Fruit fly (Drosophila melanogaster): ENCODE measurements around the gene CG5466.

The CG5466 gene

DNA sequence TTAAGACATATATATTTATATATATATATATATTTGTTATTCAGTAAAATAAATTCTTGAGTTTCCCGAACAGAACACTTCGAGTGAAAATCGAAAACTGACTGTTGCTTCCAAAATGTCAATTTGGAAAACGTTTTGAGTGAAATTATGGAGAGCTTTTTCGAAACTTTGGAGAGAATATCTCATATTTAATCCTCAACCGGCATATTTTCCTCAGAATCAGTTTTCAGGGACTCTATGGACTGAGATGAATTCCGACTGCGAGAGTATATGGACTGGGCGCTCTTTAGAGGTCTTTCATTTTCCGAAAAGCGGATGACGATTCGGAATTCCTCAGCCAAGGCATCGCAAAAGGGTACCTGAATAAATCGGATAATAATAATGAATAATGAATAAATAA is 30.9 kb downstream of the CG5466 start, which contains the start of gene GluRIIE:
Gene GluRIIE, minus strand, starts transcription at position 101 of the 400 bp plus-strand sequence.
- TF ChIP-seq Jarid2 (GFP tag; optimal IDR thresholded peaks at IDR 0.05) (no peak), z (GFP tag; IDR thresholded peaks at IDR 0.05) (peak; percentile 84), CG15269 (tag; optimal IDR thresholded peaks at IDR 0.05) (no peak), CG43689 (GFP tag; IDR thresholded peaks at IDR 0.05) (no peak), CkIIα-i1 (GFP tag; IDR thresholded peaks at IDR 0.05) (no peak), gsb-n (tag; optimal IDR thresholded peaks at IDR 0.05) (no peak)

DNA sequence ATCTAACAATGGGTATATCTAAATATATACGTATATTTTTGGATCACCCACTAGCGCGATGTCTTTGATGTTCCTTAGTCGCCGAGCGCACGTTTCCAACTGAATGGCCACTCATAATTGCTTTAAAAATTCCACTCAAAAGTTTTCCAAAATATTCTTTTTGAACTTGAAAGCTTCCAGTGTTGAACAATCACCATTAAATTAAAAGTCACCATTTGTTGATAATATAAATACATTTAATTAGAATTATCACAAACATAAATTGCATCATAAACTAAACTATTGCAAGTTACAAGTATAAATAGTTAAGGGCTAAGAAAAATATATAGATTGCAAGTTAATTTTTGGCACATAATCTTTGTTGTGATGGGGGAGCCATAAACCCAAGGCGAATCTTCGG is 34.7 kb downstream of the CG5466 start, which contains the start of gene GluRIID:
Gene GluRIID, minus strand, starts transcription at position 101 of the 400 bp plus-strand sequence.
- no peak for TF ChIP-seq CG43689 (GFP tag; IDR thresholded peaks at IDR 0.05)
- TF ChIP-seq z (GFP tag; IDR thresholded peaks at IDR 0.05), result peak; percentile 87

DNA sequence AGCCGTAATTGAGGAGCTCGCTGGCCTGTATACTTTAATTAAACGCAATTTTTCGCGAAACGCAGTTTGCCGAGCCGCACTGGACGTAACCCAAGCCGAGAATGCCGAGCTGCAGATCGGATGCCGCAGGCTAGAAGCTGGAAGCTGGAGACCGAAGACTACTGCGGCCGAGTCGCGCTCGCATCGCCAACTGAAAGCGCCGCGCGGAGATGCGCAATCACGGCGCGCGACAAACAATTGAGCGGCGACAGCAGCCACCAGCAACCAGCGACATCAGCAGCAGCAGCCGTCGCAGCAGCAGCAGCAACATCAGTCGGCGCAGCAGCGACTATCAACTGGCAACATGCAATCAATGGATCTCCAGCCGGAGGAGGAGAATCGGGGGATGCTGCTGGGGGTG is 39.0 kb downstream of the CG5466 start:
- peak; percentile 9 for TF ChIP-seq Ets65A (GFP tag)
- no peak for TF ChIP-seq bigmax (GFP tag; optimal IDR thresholded peaks at IDR 0.05)
- peak; percentile 39 for TF ChIP-seq CG11504 (tag; optimal IDR thresholded peaks at IDR 0.05)
- no peak for TF ChIP-seq br (optimal IDR thresholded peaks at IDR 0.05)
- TF ChIP-seq dmrt99B (tag; optimal IDR thresholded peaks at IDR 0.05), result no peak
- peak; percentile 38 for TF ChIP-seq Drgx (GFP tag; IDR thresholded peaks at IDR 0.05)
- no peak for TF ChIP-seq Six4 (GFP tag; optimal IDR thresholded peaks at IDR 0.05)
- no peak for TF ChIP-seq cas (GFP tag; IDR thresholded peaks at IDR 0.05)
- no peak for TF ChIP-seq CG3281 (GFP tag; optimal IDR thresholded peaks at IDR 0.05)
- no peak for TF ChIP-seq CG12769 (tag; optimal IDR thresholded peaks at IDR 0.05)
- no peak for TF ChIP-seq ERR (GFP tag; optimal IDR thresholded peaks at IDR 0.05)

DNA sequence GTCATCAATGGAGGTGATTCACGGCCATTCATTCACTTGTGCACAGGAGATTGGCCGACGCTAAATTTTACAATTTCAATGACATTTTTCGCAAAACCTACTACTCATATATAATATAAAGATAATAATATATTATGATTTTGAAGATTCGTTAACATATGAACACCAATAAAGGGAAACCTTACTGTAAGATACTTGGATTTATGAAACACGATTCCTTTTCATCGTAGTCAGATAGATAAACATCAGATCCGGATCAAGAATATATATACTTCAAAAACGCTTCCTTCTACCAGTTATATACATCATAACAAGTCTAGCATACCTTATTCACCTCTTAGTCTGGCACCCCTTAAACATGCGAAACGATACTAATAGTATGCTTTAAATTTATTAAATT is 42.1 kb downstream of the CG5466 start, which contains the start of gene Nep4:
Gene Nep4, minus strand, starts transcription at position 101 of the 400 bp plus-strand sequence.
- no peak for TF ChIP-seq CG10366 (GFP tag; IDR thresholded peaks at IDR 0.05)
- no peak for TF ChIP-seq gcm2 (GFP tag; optimal IDR thresholded peaks at IDR 0.05)
- no peak for TF ChIP-seq CG6654 (GFP tag; optimal IDR thresholded peaks at IDR 0.05)
- TF ChIP-seq CG14965 (GFP tag; optimal IDR thresholded peaks at IDR 0.05; ENCODE audit: borderline replicate concordance), result no peak
- TF ChIP-seq CG13894 (tag; optimal IDR thresholded peaks at IDR 0.05), result no peak
- no peak for TF ChIP-seq CG1602 (GFP tag; optimal IDR thresholded peaks at IDR 0.05)
- no peak for TF ChIP-seq chif (GFP tag; optimal IDR thresholded peaks at IDR 0.05)
- no peak for TF ChIP-seq gcm (GFP tag; optimal IDR thresholded peaks at IDR 0.05)
- TF ChIP-seq corto (GFP tag; optimal IDR thresholded peaks at IDR 0.05), result no peak
- no peak for TF ChIP-seq CG16779 (GFP tag; IDR thresholded peaks at IDR 0.05)

DNA sequence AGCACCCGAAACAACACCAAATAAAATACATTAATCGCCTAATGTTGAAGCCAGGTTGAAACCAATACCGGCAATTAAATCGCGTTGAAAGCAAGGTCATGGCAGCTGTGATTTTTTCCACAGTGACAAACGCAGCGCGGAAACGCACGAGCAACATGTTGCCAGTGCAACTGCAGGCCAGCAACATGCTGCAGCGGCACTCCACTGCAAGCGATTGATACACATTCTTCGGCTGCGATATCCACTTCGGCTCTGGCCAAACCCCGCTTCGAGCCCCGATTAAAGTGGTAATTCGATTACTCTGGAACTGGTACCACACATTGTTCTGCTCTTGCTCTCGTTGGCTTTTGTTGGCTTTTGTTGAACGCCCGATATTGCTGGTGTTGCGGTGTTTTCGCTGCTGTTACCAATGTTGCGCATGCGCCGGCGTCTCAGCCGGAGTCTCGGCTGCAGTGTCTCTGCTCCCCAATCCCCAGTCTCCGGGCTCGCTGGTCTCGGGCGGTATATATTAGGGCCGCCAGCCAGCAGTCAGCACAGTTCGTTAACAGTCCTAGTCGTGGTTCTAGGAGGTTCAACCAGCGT is 51.4 kb downstream of the CG5466 start, which contains the start of gene Cpr92F:
Gene Cpr92F, plus strand, starts transcription at position 532 of the 582 bp plus-strand sequence.
- TF ChIP-seq CG34422 (GFP tag; IDR thresholded peaks at IDR 0.05) (no peak), BtbVII (GFP tag; optimal IDR thresholded peaks at IDR 0.05) (no peak), sqz (GFP tag; optimal IDR thresholded peaks at IDR 0.05) (no peak), CG11504 (tag; optimal IDR thresholded peaks at IDR 0.05) (peak; percentile 97), odd (GFP tag; optimal IDR thresholded peaks at IDR 0.05) (no peak), CG9932 (GFP tag; IDR thresholded peaks at IDR 0.05) (no peak), CG8281 (tag; optimal IDR thresholded peaks at IDR 0.05) (no peak)
